Fruit fly (Drosophila melanogaster): ENCODE data around the gene CG7341.

dm6 chr3L:18106021-18106944 is 6.5 kb upstream of the CG7341 start, which contains the start of the genes CG13698 and mRpS26:
- TF ChIP-seq B-H1 (GFP tag; IDR thresholded peaks at IDR 0.05), result peak; percentile 41; the same call in 1 of the 3 replicates
- no peak for TF ChIP-seq CG7271 (tag; optimal IDR thresholded peaks at IDR 0.05)
- TF ChIP-seq CG8478 (optimal IDR thresholded peaks at IDR 0.05), result no peak
- TF ChIP-seq BEAF-32 (GFP tag; optimal IDR thresholded peaks at IDR 0.05), result peak; percentile 57
- peak; percentile 26; the same call in 1 of the 3 replicates for TF ChIP-seq otp (GFP tag; IDR thresholded peaks at IDR 0.05)
- TF ChIP-seq Max (GFP tag; optimal IDR thresholded peaks at IDR 0.05), result peak; percentile 50
- TF ChIP-seq yki (optimal IDR thresholded peaks at IDR 0.05), result no peak
- no peak for TF ChIP-seq pb (GFP tag; optimal IDR thresholded peaks at IDR 0.05)
- TF ChIP-seq CG18262 (tag; optimal IDR thresholded peaks at IDR 0.05), result peak; percentile 78

Measured in whole organism, embryonic.